Worm (Caenorhabditis elegans) whole organism, early embryonic: ENCODE data around the gene tag-131.

ENCODE experiments used
- B0310.2 ChIP-seq: sonication (generic microtip); optimal IDR thresholded peaks from 2 replicates; lab custom pipeline; 2016; ENCODE audit warnings: mild to moderate bottlenecking, missing genetic modification characterization, missing compliant biosample characterization
- F13C5.2 ChIP-seq: sonication (generic microtip); optimal IDR thresholded peaks from 2 replicates; lab custom pipeline; 2017; ENCODE audit warnings: mild to moderate bottlenecking, missing genetic modification characterization, inconsistent platforms, missing compliant biosample characterization
- ama-1 ChIP-seq: fragments of 150-350 bp; optimal IDR thresholded peaks from 2 replicates; lab custom pipeline; 2014
- ceh-13 ChIP-seq: fragments of 200-800 bp; sonication (Bioruptor generic); optimal IDR thresholded peaks from 2 replicates; lab custom pipeline; 2018; ENCODE audit warnings: mild to moderate bottlenecking, missing genetic modification characterization, missing compliant biosample characterization
- flt-1 ChIP-seq: fragments of 200-800 bp; sonication (Bioruptor generic); IDR thresholded peaks from 2 replicates; pipeline ENCODE4 v1.3.6; 2022; ENCODE audit warnings: missing genetic modification characterization, missing compliant biosample characterization
- hnd-1 ChIP-seq: sonication (generic microtip); optimal IDR thresholded peaks from 2 replicates; lab custom pipeline; 2016; ENCODE audit warnings: missing genetic modification characterization, missing compliant biosample characterization
- pes-1 ChIP-seq: fragments of 200-800 bp; sonication (Bioruptor generic); IDR thresholded peaks from 2 replicates; pipeline ENCODE4 v1.3.6; 2022; ENCODE audit warnings: missing genetic modification reagents, missing genetic modification characterization, missing compliant biosample characterization
- scrt-1 ChIP-seq: fragments of 200-800 bp; sonication (Bioruptor generic); IDR thresholded peaks from 2 replicates; pipeline ENCODE4 v1.3.6; 2022; ENCODE audit warnings: missing genetic modification characterization, missing compliant biosample characterization
- tbx-11 ChIP-seq: fragments of 200-800 bp; sonication (Bioruptor generic); IDR thresholded peaks from 2 replicates; pipeline ENCODE4 v1.3.6; 2022; ENCODE audit warnings: missing genetic modification characterization, missing compliant biosample characterization
- tbx-37 ChIP-seq: fragments of 200-800 bp; sonication (Bioruptor generic); conservative IDR thresholded peaks from 2 replicates; pipeline ENCODE4 v1.3.6; 2022; ENCODE audit warnings: missing genetic modification reagents, missing genetic modification characterization, missing compliant biosample characterization
- tra-4 ChIP-seq: sonication (generic microtip); optimal IDR thresholded peaks from 2 replicates; lab custom pipeline; 2017; ENCODE audit warnings: missing genetic modification characterization, missing compliant biosample characterization

DNA sequence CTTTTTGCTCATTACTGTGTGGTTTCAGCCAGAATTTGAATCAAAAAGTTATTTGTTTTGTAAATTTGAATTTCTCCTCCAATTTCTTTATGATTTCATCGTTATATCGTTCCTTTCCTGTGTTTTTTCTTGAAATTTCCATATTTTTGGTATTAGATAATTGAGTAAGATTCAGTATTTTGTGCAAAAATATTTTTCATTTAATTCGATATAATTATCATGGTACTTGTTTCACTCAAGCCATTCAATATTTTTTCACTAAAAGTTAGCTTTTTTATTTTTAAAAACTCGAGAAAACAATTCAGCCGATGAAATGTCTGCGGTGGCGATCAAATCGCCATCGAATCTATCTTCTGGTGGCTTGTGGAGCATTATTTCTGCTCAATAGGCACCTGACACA is 27.5 kb downstream of the tag-131 start, which contains the start of gene hse-5:
- no peak for TF ChIP-seq B0310.2 (tag; lab: Kevin White, UChicago)
- no peak for TF ChIP-seq tbx-11
- no peak for TF ChIP-seq ama-1 (lab: Kevin White, UChicago)
- TF ChIP-seq ceh-13 = no peak
- TF ChIP-seq tbx-37 (GFP tag; lab: Robert Waterston, UW) = no peak
- TF ChIP-seq F13C5.2 (tag; lab: Kevin White, UChicago) = no peak
- TF ChIP-seq scrt-1 (GFP tag; lab: Robert Waterston, UW) = no peak
- TF ChIP-seq hnd-1 (tag; lab: Kevin White, UChicago) = no peak
- TF ChIP-seq tra-4 (tag; lab: Kevin White, UChicago) = no peak
- no peak for TF ChIP-seq pes-1 (GFP tag; lab: Robert Waterston, UW)
- no peak for TF ChIP-seq flt-1
